Worm (Caenorhabditis elegans) whole organism, early embryonic: Measurements from ENCODE around the gene F17C11.13.

Experiments used
- B0310.2 ChIP-seq: sonication (generic microtip); optimal IDR thresholded peaks from 2 replicates; lab custom pipeline; 2016; ENCODE audit warnings: mild to moderate bottlenecking, missing genetic modification characterization, missing compliant biosample characterization
- F13C5.2 ChIP-seq: sonication (generic microtip); optimal IDR thresholded peaks from 2 replicates; lab custom pipeline; 2017; ENCODE audit warnings: mild to moderate bottlenecking, missing genetic modification characterization, inconsistent platforms, missing compliant biosample characterization
- aly-1 ChIP-seq: sonication (generic microtip); optimal IDR thresholded peaks from 2 replicates; lab custom pipeline; 2016; ENCODE audit warnings: missing genetic modification characterization, missing compliant biosample characterization
- ama-1 ChIP-seq: fragments of 150-350 bp; optimal IDR thresholded peaks from 2 replicates; lab custom pipeline; 2014
- ceh-13 ChIP-seq: fragments of 200-800 bp; sonication (Bioruptor generic); optimal IDR thresholded peaks from 2 replicates; lab custom pipeline; 2018; ENCODE audit warnings: mild to moderate bottlenecking, missing genetic modification characterization, missing compliant biosample characterization
- ceh-36 ChIP-seq: sonication (generic microtip); optimal IDR thresholded peaks from 2 replicates; lab custom pipeline; 2016; ENCODE audit warnings: missing genetic modification characterization, inconsistent platforms, missing compliant biosample characterization
- ets-7 ChIP-seq: sonication (generic microtip); optimal IDR thresholded peaks from 2 replicates; lab custom pipeline; 2016; ENCODE audit warnings: missing genotype, missing genetic modification characterization, missing compliant biosample characterization
- flt-1 ChIP-seq: fragments of 200-800 bp; sonication (Bioruptor generic); IDR thresholded peaks from 2 replicates; pipeline ENCODE4 v1.3.6; 2022; ENCODE audit warnings: missing genetic modification characterization, missing compliant biosample characterization
- hmbx-1 ChIP-seq: sonication (generic microtip); optimal IDR thresholded peaks from 2 replicates; lab custom pipeline; 2016; ENCODE audit warnings: mild to moderate bottlenecking, missing genetic modification characterization, missing compliant biosample characterization
- hmg-4 ChIP-seq: fragments of 200-800 bp; sonication (Bioruptor generic); optimal IDR thresholded peaks from 2 replicates; lab custom pipeline; 2018; ENCODE audit warnings: mild to moderate bottlenecking, missing genetic modification characterization, missing compliant biosample characterization
- hnd-1 ChIP-seq: sonication (generic microtip); optimal IDR thresholded peaks from 2 replicates; lab custom pipeline; 2016; ENCODE audit warnings: missing genetic modification characterization, missing compliant biosample characterization
- pes-1 ChIP-seq: fragments of 200-800 bp; sonication (Bioruptor generic); IDR thresholded peaks from 2 replicates; pipeline ENCODE4 v1.3.6; 2022; ENCODE audit warnings: missing genetic modification reagents, missing genetic modification characterization, missing compliant biosample characterization
- scrt-1 ChIP-seq: fragments of 200-800 bp; sonication (Bioruptor generic); IDR thresholded peaks from 2 replicates; pipeline ENCODE4 v1.3.6; 2022; ENCODE audit warnings: missing genetic modification characterization, missing compliant biosample characterization
- sea-1 ChIP-seq: fragments of 200-800 bp; sonication (Bioruptor generic); conservative IDR thresholded peaks from 2 replicates; pipeline ENCODE4 v1.3.6; 2022; ENCODE audit warnings: missing genetic modification characterization, missing compliant biosample characterization
- tbx-11 ChIP-seq: fragments of 200-800 bp; sonication (Bioruptor generic); IDR thresholded peaks from 2 replicates; pipeline ENCODE4 v1.3.6; 2022; ENCODE audit warnings: missing genetic modification characterization, missing compliant biosample characterization
- tbx-37 ChIP-seq: fragments of 200-800 bp; sonication (Bioruptor generic); conservative IDR thresholded peaks from 2 replicates; pipeline ENCODE4 v1.3.6; 2022; ENCODE audit warnings: missing genetic modification reagents, missing genetic modification characterization, missing compliant biosample characterization
- tra-4 ChIP-seq: sonication (generic microtip); optimal IDR thresholded peaks from 2 replicates; lab custom pipeline; 2017; ENCODE audit warnings: missing genetic modification characterization, missing compliant biosample characterization

The F17C11.13 gene

DNA sequence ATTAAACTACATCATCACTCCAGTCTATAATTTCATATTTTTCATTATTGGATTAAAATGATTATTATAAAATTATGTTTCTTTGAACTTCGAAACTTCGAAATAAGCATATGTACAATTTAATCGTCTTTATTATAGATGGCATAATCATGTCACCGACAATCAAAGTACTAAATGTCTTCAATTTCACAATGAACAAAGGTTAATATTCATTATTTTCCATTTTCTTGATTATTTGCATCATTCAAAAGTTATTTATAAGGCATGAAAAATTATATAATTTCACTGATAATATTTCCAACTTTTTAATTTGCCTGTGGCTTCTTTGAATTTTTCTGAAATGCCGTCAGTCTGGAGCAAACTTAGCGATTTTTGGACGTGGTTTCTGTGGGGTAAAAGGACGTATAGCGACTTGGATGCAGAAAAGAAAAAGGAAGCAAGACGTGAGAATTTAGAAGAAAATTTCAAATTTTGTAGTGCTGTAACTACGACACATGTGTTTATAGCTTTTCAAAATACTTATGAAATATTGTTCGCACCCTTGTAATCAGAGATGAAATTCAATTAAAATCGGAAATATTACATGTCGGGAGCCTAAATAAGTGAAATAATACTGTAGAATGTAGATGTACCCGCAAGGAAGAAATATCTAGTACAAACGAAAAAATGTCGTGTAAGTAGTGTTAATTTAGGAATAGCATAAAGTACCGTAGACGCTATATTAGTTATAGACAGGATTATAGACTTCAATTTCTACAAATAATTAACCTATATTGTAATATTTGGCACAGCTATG lies at the start of gene F17C11.13:
Gene F17C11.13, plus strand, starts transcription at position 243 of the 796 bp plus-strand sequence.
- TF ChIP-seq scrt-1 (GFP tag; lab: Robert Waterston, UW) (no peak), F13C5.2 (tag; lab: Kevin White, UChicago) (no peak), hmg-4 (no peak)

DNA sequence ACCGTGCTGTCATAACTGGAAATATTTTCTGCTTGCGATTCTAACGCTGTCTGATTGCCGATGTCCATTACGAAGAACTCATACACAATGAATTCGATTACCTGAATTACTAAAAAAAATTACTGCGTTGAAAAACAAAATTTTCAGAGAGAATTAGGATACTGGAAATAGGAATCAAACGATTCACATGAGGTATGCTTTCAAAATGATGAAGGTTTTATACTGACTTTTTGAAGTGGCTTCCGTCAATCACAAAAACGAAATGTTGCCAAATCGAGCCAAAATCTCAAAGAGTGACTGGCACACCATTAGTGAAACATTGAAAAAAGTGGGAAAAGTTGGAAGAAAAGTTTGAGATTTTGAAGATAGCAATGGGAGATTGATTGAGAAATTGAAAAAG lies 46.7 kb upstream of the F17C11.13 start, which contains the start of gene zzz-1:
Gene zzz-1, minus strand, starts transcription at position 101 of the 400 bp plus-strand sequence.
- no peak for TF ChIP-seq tbx-11 (GFP tag; lab: Robert Waterston, UW)

DNA sequence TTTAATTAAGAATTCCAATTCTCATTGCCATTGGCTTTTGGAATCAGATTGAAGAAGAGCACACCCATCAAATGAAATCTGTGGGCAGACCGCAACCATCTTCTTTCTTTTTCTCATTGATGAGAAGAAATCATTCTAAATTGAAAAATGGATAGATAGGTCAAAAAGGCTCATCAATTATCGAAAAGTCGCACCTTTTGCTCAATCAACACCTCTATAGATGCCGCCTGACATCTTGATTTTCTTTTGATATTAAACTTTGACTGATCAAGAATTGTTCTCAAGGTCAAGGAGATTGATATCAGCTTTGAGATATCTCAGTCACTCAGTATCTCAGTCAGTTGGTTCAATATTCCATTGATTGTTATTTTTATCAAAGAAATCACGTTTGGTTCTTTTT lies 45.8 kb upstream of the F17C11.13 start:
- TF ChIP-seq B0310.2 (tag; lab: Kevin White, UChicago) = no peak
- no peak for TF ChIP-seq ets-7 (tag; lab: Kevin White, UChicago)
- no peak for TF ChIP-seq tra-4
- TF ChIP-seq tbx-11 (GFP tag; lab: Robert Waterston, UW) = no peak
- no peak for TF ChIP-seq hmg-4
- no peak for TF ChIP-seq ama-1 (lab: Kevin White, UChicago)
- TF ChIP-seq flt-1 = no peak
- no peak for TF ChIP-seq hnd-1
- no peak for TF ChIP-seq pes-1
- no peak for TF ChIP-seq sea-1 (GFP tag; lab: Robert Waterston, UW)
- TF ChIP-seq aly-1 (tag; lab: Kevin White, UChicago) = no peak
- TF ChIP-seq tbx-37 (GFP tag; lab: Robert Waterston, UW) = no peak
- TF ChIP-seq ceh-13 (GFP tag; lab: Kevin White, UChicago) = no peak
- TF ChIP-seq hmbx-1 = no peak
- no peak for TF ChIP-seq F13C5.2 (tag; lab: Kevin White, UChicago)

DNA sequence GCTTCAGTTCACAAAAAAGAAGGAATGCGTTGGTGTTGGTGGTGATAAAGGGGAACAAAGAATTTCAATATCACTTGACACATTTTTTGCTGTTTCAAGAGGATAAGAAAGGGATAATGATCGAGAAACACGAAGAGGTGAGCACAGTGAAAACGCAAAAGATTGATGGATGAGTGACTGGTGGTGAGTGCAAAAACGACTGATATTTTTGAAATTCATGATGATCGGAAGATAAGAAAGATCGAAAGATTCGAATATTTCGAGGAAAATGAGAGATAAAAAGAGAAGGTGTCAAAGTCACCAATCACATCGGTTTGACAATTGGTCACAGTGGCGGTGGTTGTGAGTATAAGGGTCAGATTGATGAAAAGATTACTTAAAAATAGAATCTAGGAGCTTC lies 39.8 kb upstream of the F17C11.13 start:
- no peak for TF ChIP-seq tbx-11 (GFP tag; lab: Robert Waterston, UW)
- no peak for TF ChIP-seq hnd-1
- no peak for TF ChIP-seq ama-1 (lab: Kevin White, UChicago)
- TF ChIP-seq sea-1 (GFP tag; lab: Robert Waterston, UW) = no peak
- TF ChIP-seq hmbx-1 = no peak

DNA sequence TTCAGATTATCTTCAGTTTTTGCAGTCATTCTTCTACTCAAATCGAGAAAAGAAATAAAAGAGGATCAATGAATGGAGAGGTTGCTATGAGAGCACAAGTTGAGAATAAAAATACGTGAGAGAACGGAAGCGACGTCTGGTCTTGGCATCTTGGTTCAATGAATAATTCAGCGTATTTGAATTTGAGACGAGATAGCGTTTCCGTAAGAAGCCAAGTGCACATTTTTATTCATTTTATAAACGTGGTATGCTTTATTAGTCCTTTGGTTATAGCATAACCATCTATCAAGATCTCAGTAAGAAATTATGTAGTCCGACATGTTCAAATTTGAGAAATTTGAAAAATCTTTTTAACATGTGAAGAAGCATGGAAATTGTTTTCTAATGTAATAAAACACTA lies 37.4 kb upstream of the F17C11.13 start, which contains the start of gene F58B4.2:
Gene F58B4.2, minus strand, starts transcription at position 101 of the 400 bp plus-strand sequence.
- TF ChIP-seq sea-1 (GFP tag; lab: Robert Waterston, UW) = no peak
- no peak for TF ChIP-seq ama-1 (lab: Kevin White, UChicago)
- TF ChIP-seq B0310.2 (tag; lab: Kevin White, UChicago) = no peak
- TF ChIP-seq scrt-1 (GFP tag; lab: Robert Waterston, UW) = no peak
- no peak for TF ChIP-seq hnd-1
- TF ChIP-seq hmg-4 = no peak
- TF ChIP-seq tbx-11 (GFP tag; lab: Robert Waterston, UW) = no peak

DNA sequence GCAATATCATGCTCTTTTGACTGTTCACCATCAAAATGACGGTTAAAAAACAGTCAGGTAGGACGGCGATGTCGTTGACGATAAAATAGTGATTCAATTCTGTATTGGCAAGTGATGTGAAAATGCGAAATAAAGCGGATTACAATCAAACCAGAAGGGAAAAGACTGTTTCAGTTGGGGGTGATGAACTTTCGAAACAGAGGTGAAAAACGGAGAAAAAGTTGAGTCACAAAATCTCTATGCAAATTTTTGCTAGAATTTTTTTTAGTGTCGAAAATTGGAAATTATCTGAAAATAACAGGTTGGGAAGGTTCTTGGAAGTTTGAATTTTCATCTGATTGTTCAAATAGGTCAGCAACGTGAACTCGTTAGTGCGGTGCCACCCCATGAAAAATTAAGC lies 34.0 kb upstream of the F17C11.13 start, which contains the start of gene nas-31:
Gene nas-31, minus strand, starts transcription at position 101 of the 400 bp plus-strand sequence.
- TF ChIP-seq ama-1 (lab: Kevin White, UChicago) = no peak
- no peak for TF ChIP-seq tbx-11 (GFP tag; lab: Robert Waterston, UW)
- no peak for TF ChIP-seq pes-1
- TF ChIP-seq hmg-4 = no peak
- no peak for TF ChIP-seq B0310.2 (tag; lab: Kevin White, UChicago)
- no peak for TF ChIP-seq hmbx-1
- no peak for TF ChIP-seq flt-1

DNA sequence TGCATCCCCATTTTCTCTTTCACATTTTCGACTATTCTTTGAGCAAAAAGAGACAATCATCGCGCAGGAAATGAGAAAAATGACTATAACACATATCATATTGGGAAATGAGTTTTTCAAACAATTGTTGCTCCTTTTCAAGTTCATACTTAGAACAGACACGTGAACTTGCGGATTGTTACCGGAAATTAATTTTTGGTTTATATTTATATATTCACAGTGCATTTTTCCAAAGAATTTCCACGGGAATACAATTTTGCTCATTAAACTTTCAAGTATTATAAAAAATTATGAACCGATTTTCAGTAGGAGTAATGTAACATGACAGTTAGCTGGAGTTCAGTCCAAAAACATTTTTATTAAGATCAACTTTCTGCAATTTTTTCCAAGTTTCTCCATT lies 32.5 kb upstream of the F17C11.13 start, which contains the start of gene F58B4.7:
Gene F58B4.7, minus strand, starts transcription at position 101 of the 400 bp plus-strand sequence.
- no peak for TF ChIP-seq hmbx-1

DNA sequence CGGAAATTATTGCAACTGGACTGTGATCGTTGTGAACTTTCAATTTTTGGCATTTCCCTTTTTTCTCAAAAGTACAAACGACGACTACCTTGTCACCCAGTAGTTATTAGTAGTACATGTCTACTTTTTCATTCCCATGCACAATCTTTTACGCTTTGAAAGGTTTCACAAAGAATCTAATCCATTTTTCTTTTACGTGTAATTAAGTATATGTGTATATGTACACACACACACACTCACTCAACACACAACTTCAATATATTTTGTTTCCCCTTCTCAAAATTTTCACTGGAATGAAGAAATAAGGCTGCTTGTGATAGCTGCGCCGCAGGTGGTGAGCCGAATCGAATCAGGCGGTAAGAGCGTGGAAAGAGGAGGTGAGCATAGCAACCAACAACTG lies 31.0 kb upstream of the F17C11.13 start, which contains the start of gene F58B4.6:
Gene F58B4.6, plus strand, starts transcription at position 301 of the 400 bp plus-strand sequence.
- no peak for TF ChIP-seq scrt-1 (GFP tag; lab: Robert Waterston, UW)
- TF ChIP-seq F13C5.2 (tag; lab: Kevin White, UChicago) = no peak
- no peak for TF ChIP-seq pes-1
- no peak for TF ChIP-seq ama-1 (lab: Kevin White, UChicago)
- TF ChIP-seq tbx-11 (GFP tag; lab: Robert Waterston, UW) = no peak
- no peak for TF ChIP-seq ceh-36 (tag; lab: Kevin White, UChicago)
- TF ChIP-seq sea-1 (GFP tag; lab: Robert Waterston, UW) = no peak
- no peak for TF ChIP-seq ets-7 (tag; lab: Kevin White, UChicago)
- no peak for TF ChIP-seq hmg-4
- TF ChIP-seq B0310.2 (tag; lab: Kevin White, UChicago) = no peak
- no peak for TF ChIP-seq tra-4
- TF ChIP-seq hnd-1 = no peak
- no peak for TF ChIP-seq hmbx-1
- no peak for TF ChIP-seq ceh-13 (GFP tag; lab: Kevin White, UChicago)
- no peak for TF ChIP-seq flt-1
- no peak for TF ChIP-seq aly-1 (tag; lab: Kevin White, UChicago)
- no peak for TF ChIP-seq tbx-37 (GFP tag; lab: Robert Waterston, UW)

DNA sequence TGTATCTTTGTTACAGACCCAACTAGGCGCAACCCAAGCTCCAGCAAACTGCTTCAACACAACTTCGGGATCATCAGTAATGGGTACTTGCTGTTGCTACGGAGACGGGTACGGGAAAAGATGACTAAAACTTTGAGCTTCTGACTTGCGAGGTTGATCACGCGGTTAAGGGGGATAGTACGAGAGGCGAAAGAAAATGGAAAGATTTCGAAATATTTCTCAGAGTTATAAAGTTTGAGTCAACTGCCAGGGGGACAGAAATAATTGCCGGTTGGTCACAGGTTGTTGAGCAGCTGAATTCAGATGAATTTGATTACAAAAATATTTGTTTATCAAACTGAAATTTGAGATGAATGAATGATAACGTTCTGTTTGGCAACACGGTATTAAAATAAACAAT lies 30.1 kb upstream of the F17C11.13 start:
- TF ChIP-seq flt-1 = no peak
- TF ChIP-seq pes-1 = no peak
- no peak for TF ChIP-seq ets-7 (tag; lab: Kevin White, UChicago)
- no peak for TF ChIP-seq hmbx-1
- no peak for TF ChIP-seq hmg-4
- no peak for TF ChIP-seq F13C5.2 (tag; lab: Kevin White, UChicago)
- TF ChIP-seq ceh-36 (tag; lab: Kevin White, UChicago) = no peak
- TF ChIP-seq B0310.2 (tag; lab: Kevin White, UChicago) = no peak
- no peak for TF ChIP-seq sea-1 (GFP tag; lab: Robert Waterston, UW)
- no peak for TF ChIP-seq ceh-13 (GFP tag; lab: Kevin White, UChicago)
- no peak for TF ChIP-seq scrt-1 (GFP tag; lab: Robert Waterston, UW)
- TF ChIP-seq aly-1 (tag; lab: Kevin White, UChicago) = no peak
- TF ChIP-seq tbx-11 (GFP tag; lab: Robert Waterston, UW) = no peak
- no peak for TF ChIP-seq hnd-1
- TF ChIP-seq tra-4 = no peak
- no peak for TF ChIP-seq tbx-37 (GFP tag; lab: Robert Waterston, UW)
